Fruit fly (Drosophila melanogaster): ENCODE results near the gene CG33285.

The CG33285 gene

DNA sequence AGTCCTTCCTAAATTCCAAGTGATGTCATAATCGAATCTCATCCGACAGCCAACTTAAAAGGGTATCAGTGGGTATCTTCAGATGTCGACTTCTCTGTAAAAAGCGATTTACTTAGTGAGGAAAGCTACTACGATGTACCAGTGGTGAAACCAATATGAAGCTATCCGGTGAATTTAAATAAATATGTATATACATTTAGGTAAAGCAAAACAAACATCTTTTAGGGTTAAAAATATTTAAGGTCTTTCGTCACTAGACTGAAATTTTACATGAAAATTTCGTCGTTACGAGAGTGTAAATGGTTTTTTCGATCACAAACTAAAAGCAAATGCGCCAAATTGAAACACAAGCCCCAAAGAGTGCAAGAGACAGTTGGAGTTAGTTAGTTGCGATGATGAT, 18.1 kb upstream of the CG33285 start:
- no peak for TF ChIP-seq usp (GFP tag; optimal IDR thresholded peaks at IDR 0.05)
- TF ChIP-seq pan (optimal IDR thresholded peaks at IDR 0.05), result no peak
- TF ChIP-seq Dll (optimal IDR thresholded peaks at IDR 0.05), result no peak
- TF ChIP-seq EcR (GFP tag; optimal IDR thresholded peaks at IDR 0.05), result no peak
- TF ChIP-seq psq (optimal IDR thresholded peaks at IDR 0.05), result no peak
- no peak for TF ChIP-seq CG8478 (optimal IDR thresholded peaks at IDR 0.05)

dm6 chr3L:21104338-21105018, 15.7 kb upstream of the CG33285 start:
- TF ChIP-seq psq (optimal IDR thresholded peaks at IDR 0.05), result no peak
- TF ChIP-seq EcR (GFP tag; optimal IDR thresholded peaks at IDR 0.05), result peak in 1 of 2 experiments; percentile 27
- no peak for TF ChIP-seq CG8478 (optimal IDR thresholded peaks at IDR 0.05)

DNA sequence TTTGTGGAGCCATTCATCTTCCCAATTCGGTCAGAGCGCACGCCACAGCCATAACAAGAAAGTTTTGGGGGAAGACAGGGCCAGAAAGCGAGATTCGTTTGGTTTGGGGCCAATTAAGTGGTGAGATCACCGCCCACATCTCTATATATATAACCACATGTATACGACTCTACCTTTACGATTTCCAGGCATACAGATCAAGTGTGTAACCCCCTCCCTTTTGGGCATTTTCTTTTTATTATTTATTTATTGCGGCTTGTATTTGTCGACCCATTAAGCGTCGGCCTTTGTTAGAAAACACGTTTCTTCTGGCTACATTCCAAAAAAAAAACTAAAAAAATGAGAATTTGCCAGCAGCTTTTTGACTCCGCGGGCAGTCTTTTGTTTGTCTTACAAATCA, 12.5 kb upstream of the CG33285 start:
- no peak for TF ChIP-seq CG8478 (optimal IDR thresholded peaks at IDR 0.05)
- TF ChIP-seq psq (optimal IDR thresholded peaks at IDR 0.05), result no peak
- TF ChIP-seq Dll (optimal IDR thresholded peaks at IDR 0.05), result no peak
- TF ChIP-seq EcR (GFP tag; optimal IDR thresholded peaks at IDR 0.05), result no peak
- no peak for TF ChIP-seq usp (GFP tag; optimal IDR thresholded peaks at IDR 0.05)
- no peak for TF ChIP-seq pan (optimal IDR thresholded peaks at IDR 0.05)

dm6 chr3L:21100429-21100828, 11.6 kb upstream of the CG33285 start:
- TF ChIP-seq EcR (GFP tag; optimal IDR thresholded peaks at IDR 0.05) (no peak), usp (GFP tag; optimal IDR thresholded peaks at IDR 0.05) (no peak), Dll (optimal IDR thresholded peaks at IDR 0.05) (no peak), psq (optimal IDR thresholded peaks at IDR 0.05) (no peak), CG8478 (optimal IDR thresholded peaks at IDR 0.05) (no peak), pan (optimal IDR thresholded peaks at IDR 0.05) (no peak)

- TF ChIP-seq Dll (optimal IDR thresholded peaks at IDR 0.05) (peak; percentile 40), EcR (GFP tag; optimal IDR thresholded peaks at IDR 0.05) (no peak)
Measured at dm6 chr3L:21099908-21100307, 11.1 kb upstream of the CG33285 start.

- TF ChIP-seq EcR (GFP tag; optimal IDR thresholded peaks at IDR 0.05), result no peak
- TF ChIP-seq CG8478 (optimal IDR thresholded peaks at IDR 0.05), result no peak
- TF ChIP-seq pan (optimal IDR thresholded peaks at IDR 0.05), result no peak
- no peak for TF ChIP-seq Dll (optimal IDR thresholded peaks at IDR 0.05)
- TF ChIP-seq psq (optimal IDR thresholded peaks at IDR 0.05), result no peak
- no peak for TF ChIP-seq usp (GFP tag; optimal IDR thresholded peaks at IDR 0.05)
Measured at dm6 chr3L:21099019-21099447, 10.2 kb upstream of the CG33285 start.

dm6 chr3L:21098602-21099001, 9.8 kb upstream of the CG33285 start:
- TF ChIP-seq EcR (GFP tag; optimal IDR thresholded peaks at IDR 0.05), result no peak
- TF ChIP-seq Dll (optimal IDR thresholded peaks at IDR 0.05), result no peak
- TF ChIP-seq psq (optimal IDR thresholded peaks at IDR 0.05), result no peak
- TF ChIP-seq pan (optimal IDR thresholded peaks at IDR 0.05), result no peak
- no peak for TF ChIP-seq CG8478 (optimal IDR thresholded peaks at IDR 0.05)
- no peak for TF ChIP-seq usp (GFP tag; optimal IDR thresholded peaks at IDR 0.05)

DNA sequence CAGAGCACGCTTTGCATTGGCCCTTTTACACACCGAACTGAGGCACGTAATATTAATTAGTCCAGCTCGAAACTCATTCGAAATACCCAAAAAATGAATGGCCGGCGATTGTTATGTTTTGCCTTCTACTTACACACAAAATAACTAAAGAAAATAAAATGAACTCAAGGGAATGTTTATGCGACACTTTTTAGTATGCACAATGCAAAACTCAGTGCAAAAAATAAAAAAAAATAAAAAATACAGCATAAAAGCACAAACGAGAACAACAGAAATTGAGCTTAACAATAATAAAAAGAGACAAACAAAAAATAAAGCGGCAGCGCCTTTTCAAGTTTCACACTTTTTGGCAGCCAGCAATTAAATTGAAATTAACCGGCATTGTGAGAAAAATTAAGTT, 8.6 kb upstream of the CG33285 start:
- no peak for TF ChIP-seq pan (optimal IDR thresholded peaks at IDR 0.05)

- no peak for TF ChIP-seq EcR (GFP tag; optimal IDR thresholded peaks at IDR 0.05)
- TF ChIP-seq CG8478 (optimal IDR thresholded peaks at IDR 0.05), result no peak
- no peak for TF ChIP-seq psq (optimal IDR thresholded peaks at IDR 0.05)
- no peak for TF ChIP-seq usp (GFP tag; optimal IDR thresholded peaks at IDR 0.05)
- no peak for TF ChIP-seq pan (optimal IDR thresholded peaks at IDR 0.05)
- no peak for TF ChIP-seq Dll (optimal IDR thresholded peaks at IDR 0.05)
Measured at dm6 chr3L:21090245-21090644, 1.5 kb upstream of the CG33285 start.

DNA sequence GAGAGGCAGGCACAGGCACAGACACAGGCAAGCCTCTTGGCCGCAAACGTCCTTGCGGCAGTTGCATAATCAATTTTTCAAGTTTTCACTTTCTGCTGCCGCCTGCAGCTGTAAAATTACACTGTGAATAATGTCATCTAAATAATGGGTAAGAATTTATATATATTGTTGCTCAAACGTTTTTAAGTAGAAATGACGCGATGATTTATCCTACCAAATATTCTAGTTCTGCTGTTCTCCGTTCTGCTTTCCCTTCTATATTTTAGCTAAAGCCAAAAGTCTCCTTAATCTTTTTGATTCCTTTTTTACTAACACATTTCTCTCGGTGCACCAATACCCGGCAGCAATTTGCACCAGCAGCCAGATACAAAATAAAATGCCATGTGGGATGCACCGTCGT, 8.4 kb downstream of the CG33285 start:
- TF ChIP-seq usp (GFP tag; optimal IDR thresholded peaks at IDR 0.05) (no peak), psq (optimal IDR thresholded peaks at IDR 0.05) (no peak)

DNA sequence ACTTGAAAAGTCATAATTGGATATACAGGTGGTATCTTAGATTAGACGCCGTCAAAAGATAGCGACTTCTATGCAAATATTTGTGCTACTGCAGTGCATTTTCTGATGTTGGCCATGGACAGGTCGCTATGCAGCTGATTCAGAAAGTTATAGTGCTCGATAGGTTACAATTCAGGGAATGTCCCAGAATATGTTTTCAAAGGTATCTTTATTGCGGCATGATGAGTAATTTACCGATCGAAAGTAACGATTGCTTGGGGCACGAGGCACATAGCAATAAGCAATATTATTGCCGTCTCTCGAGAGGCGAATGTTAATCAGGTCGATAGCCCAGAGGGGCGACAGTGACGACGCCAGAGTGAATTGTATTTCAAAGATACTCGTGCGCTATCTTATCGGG, 18.7 kb downstream of the CG33285 start:
- TF ChIP-seq Dll (optimal IDR thresholded peaks at IDR 0.05) (no peak), CG8478 (optimal IDR thresholded peaks at IDR 0.05) (no peak), usp (GFP tag; optimal IDR thresholded peaks at IDR 0.05) (no peak), EcR (GFP tag; optimal IDR thresholded peaks at IDR 0.05) (no peak), pan (optimal IDR thresholded peaks at IDR 0.05) (no peak), psq (optimal IDR thresholded peaks at IDR 0.05) (no peak)

- TF ChIP-seq pan (optimal IDR thresholded peaks at IDR 0.05), result no peak
- TF ChIP-seq psq (optimal IDR thresholded peaks at IDR 0.05), result no peak
- TF ChIP-seq Dll (optimal IDR thresholded peaks at IDR 0.05), result no peak
- TF ChIP-seq usp (GFP tag; optimal IDR thresholded peaks at IDR 0.05), result no peak
- TF ChIP-seq EcR (GFP tag; optimal IDR thresholded peaks at IDR 0.05), result no peak
- TF ChIP-seq CG8478 (optimal IDR thresholded peaks at IDR 0.05), result no peak
Measured at dm6 chr3L:21069453-21069852, 19.3 kb downstream of the CG33285 start.

DNA sequence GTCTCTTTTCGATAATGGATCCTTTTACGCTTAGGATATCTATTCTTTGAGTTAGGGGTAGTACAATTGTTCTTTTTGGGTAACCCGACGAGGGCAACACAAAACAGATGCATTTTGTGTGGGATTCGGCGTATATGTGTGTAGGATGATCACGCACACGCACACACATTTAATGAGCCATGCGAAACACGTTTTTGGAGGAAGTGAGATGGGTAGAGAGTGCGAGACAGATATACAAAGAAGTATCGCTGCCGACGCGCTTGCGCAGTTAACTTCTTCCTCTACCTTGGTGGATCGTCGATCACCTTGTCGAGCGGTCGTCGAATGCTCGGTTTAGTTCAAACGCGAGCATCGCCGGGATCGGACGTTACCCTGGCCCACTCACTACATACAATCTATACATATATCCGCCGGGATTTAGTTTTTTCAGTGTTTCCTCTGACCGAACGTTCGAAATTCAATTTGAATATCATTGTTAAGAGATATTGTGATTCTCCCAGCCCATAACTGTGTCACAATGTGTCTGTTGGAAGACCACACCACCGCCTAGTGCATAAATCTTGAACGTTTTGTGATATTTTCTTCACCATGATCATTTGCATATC, 21.1 kb downstream of the CG33285 start:
- TF ChIP-seq pan (optimal IDR thresholded peaks at IDR 0.05) (no peak), EcR (GFP tag; optimal IDR thresholded peaks at IDR 0.05) (no peak), CG8478 (optimal IDR thresholded peaks at IDR 0.05) (no peak), psq (optimal IDR thresholded peaks at IDR 0.05) (no peak), Dll (optimal IDR thresholded peaks at IDR 0.05) (no peak), usp (GFP tag; optimal IDR thresholded peaks at IDR 0.05) (no peak)
